Fruit fly (Drosophila melanogaster): ENCODE data around the gene Icmt.
A peak's percentile ranks its signal among the peaks of the same experiment; 100 is the strongest.

Icmt gene

DNA sequence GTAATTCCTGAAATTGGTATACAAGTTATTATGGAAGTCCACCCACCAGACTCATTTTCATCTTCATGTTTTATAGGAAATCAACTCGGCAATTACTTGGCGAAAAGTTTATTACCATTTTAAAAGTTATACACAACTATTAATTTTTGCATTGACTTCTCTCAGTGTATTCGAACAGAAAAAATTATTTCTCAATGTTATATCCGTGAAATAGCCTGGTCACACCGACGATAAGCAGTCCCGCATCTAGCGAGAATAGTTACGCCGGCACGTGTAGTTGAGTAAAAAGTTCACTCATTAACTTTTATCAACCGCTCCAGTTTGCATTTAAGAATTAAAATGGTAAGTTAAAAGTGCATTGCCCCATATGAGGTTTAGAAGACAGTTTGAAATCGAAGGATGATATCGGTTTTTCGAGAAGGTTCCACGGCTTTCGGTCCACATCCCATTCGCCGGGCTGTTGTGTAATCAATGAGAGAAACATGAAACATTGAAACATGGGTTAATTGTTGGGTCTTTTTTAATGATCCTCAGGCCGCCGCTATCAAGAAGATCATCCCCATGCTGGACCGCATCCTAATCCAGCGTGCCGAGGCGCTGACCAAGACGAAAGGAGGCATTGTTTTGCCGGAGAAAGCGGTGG, 2.1 kb upstream of the Icmt start, which contains the start of gene CG11267 (continued):
- TF ChIP-seq Fer2 (tag; optimal IDR thresholded peaks at IDR 0.05): peak; percentile 88
- TF ChIP-seq Hand (GFP tag; optimal IDR thresholded peaks at IDR 0.05): peak; percentile 55
- no peak for TF ChIP-seq insv (GFP tag; optimal IDR thresholded peaks at IDR 0.05)
- peak; percentile 47 for TF ChIP-seq CG11398 (GFP tag; optimal IDR thresholded peaks at IDR 0.05)
- TF ChIP-seq pb (GFP tag; optimal IDR thresholded peaks at IDR 0.05): peak; percentile 58
- TF ChIP-seq CG3407 (GFP tag; optimal IDR thresholded peaks at IDR 0.05): peak; percentile 43
- peak; percentile 78 for TF ChIP-seq D19A (tag; optimal IDR thresholded peaks at IDR 0.05)
- peak; percentile 93 for TF ChIP-seq lab (GFP tag; optimal IDR thresholded peaks at IDR 0.05)
- TF ChIP-seq Atf3 (GFP tag; optimal IDR thresholded peaks at IDR 0.05): peak; percentile 53
- TF ChIP-seq pnt (GFP tag; optimal IDR thresholded peaks at IDR 0.05): peak; percentile 80
- TF ChIP-seq HLH4C (GFP tag; IDR thresholded peaks at IDR 0.05; ENCODE audit: partially characterized antibody): peak; percentile 27; the same call in 1 of the 3 replicates
- TF ChIP-seq Blimp-1 (GFP tag; optimal IDR thresholded peaks at IDR 0.05): peak; percentile 78
- peak; percentile 56 for TF ChIP-seq salm (tag; optimal IDR thresholded peaks at IDR 0.05)
- no peak for TF ChIP-seq bbx (GFP tag; IDR thresholded peaks at IDR 0.05; ENCODE audit: partially characterized antibody)
- peak; percentile 53 for TF ChIP-seq org-1 (GFP tag; optimal IDR thresholded peaks at IDR 0.05)
- peak; percentile 70 for TF ChIP-seq fu2 (GFP tag; optimal IDR thresholded peaks at IDR 0.05)
- TF ChIP-seq Lhr (GFP tag; optimal IDR thresholded peaks at IDR 0.05): peak; percentile 15
- peak; percentile 17 for TF ChIP-seq twi (tag; optimal IDR thresholded peaks at IDR 0.05)
- TF ChIP-seq knrl (GFP tag; IDR thresholded peaks at IDR 0.05; ENCODE audit: partially characterized antibody): no peak
- TF ChIP-seq dimm (GFP tag; IDR thresholded peaks at IDR 0.05): no peak; the same call in none of the 2 replicates
- TF ChIP-seq CG2202 (tag; optimal IDR thresholded peaks at IDR 0.05): peak; percentile 47
- peak; percentile 94 for TF ChIP-seq CG14441 (GFP tag; IDR thresholded peaks at IDR 0.05)
- peak; percentile 77 for TF ChIP-seq CG15514 (GFP tag; optimal IDR thresholded peaks at IDR 0.05)
- peak; percentile 47 for TF ChIP-seq p53 (GFP tag; optimal IDR thresholded peaks at IDR 0.05)
- TF ChIP-seq kni (GFP tag; optimal IDR thresholded peaks at IDR 0.05): no peak
- peak; percentile 77 for TF ChIP-seq CG6854 (GFP tag; optimal IDR thresholded peaks at IDR 0.05)
- peak; percentile 85 for TF ChIP-seq lmd (GFP tag; IDR thresholded peaks at IDR 0.05)
- TF ChIP-seq Bgb (GFP tag; IDR thresholded peaks at IDR 0.05; ENCODE audit: partially characterized antibody): no peak
- no peak for TF ChIP-seq Dp (GFP tag; optimal IDR thresholded peaks at IDR 0.05)
- TF ChIP-seq CG33213 (GFP tag; optimal IDR thresholded peaks at IDR 0.05): peak; percentile 75
- TF ChIP-seq CG4854 (GFP tag; optimal IDR thresholded peaks at IDR 0.05): peak; percentile 64
- no peak for TF ChIP-seq bigmax (GFP tag; optimal IDR thresholded peaks at IDR 0.05)
- TF ChIP-seq zen (tag; optimal IDR thresholded peaks at IDR 0.05): peak; percentile 82
- TF ChIP-seq sd (tag; optimal IDR thresholded peaks at IDR 0.05): no peak
- peak; percentile 67 to 83 for TF ChIP-seq Hr51 (GFP tag; optimal IDR thresholded peaks at IDR 0.05)
- TF ChIP-seq CG3995 (GFP tag; optimal IDR thresholded peaks at IDR 0.05): peak; percentile 42
- no peak for TF ChIP-seq kay (GFP tag; optimal IDR thresholded peaks at IDR 0.05)
- peak; percentile 74 for TF ChIP-seq CG17802 (tag; optimal IDR thresholded peaks at IDR 0.05)
- no peak for TF ChIP-seq cad (GFP tag; optimal IDR thresholded peaks at IDR 0.05)
- peak in 1 of 2 experiments; percentile 88 for TF ChIP-seq eve (GFP tag; optimal IDR thresholded peaks at IDR 0.05)
- peak; percentile 17 for TF ChIP-seq sima (GFP tag; optimal IDR thresholded peaks at IDR 0.05)
- TF ChIP-seq CG10267 (tag; optimal IDR thresholded peaks at IDR 0.05): peak; percentile 78
- TF ChIP-seq tna (GFP tag; IDR thresholded peaks at IDR 0.05; ENCODE audit: partially characterized antibody): 0 out of 2 replicates have a peak, but pooled peaks have one; percentile 18
- TF ChIP-seq HLHmδ (GFP tag; optimal IDR thresholded peaks at IDR 0.05): no peak
- TF ChIP-seq Dip2 (GFP tag; IDR thresholded peaks at IDR 0.05): peak; percentile 29; the same call in 1 of the 2 replicates
- peak; percentile 82 for TF ChIP-seq CG16779 (GFP tag; IDR thresholded peaks at IDR 0.05)
- TF ChIP-seq chm (GFP tag; IDR thresholded peaks at IDR 0.05): no peak; the same call in 1 of the 2 replicates
- peak; percentile 46; the same call in 1 of the 2 replicates for TF ChIP-seq gt (GFP tag; IDR thresholded peaks at IDR 0.05)

Measured in whole organism, embryonic.